Worm (Caenorhabditis elegans) whole organism, L3 larva: ENCODE results near the gene acp-1.

Experiments
- R02D3.7 ChIP-seq: fragments of 150-350 bp; optimal IDR thresholded peaks from 2 replicates; lab custom pipeline; 2014; ENCODE audit warnings: missing biosample characterization, missing genetic modification characterization
- aly-2 ChIP-seq: fragments of 150-350 bp; optimal IDR thresholded peaks from 2 replicates; lab custom pipeline; 2014; ENCODE audit warnings: missing biosample characterization, missing genetic modification characterization
- ama-1 ChIP-seq: fragments of 150-350 bp; optimal IDR thresholded peaks from 2 replicates; lab custom pipeline; 2018
- ceh-9 ChIP-seq: sonication (generic microtip); optimal IDR thresholded peaks from 2 replicates; lab custom pipeline; 2018; ENCODE audit warnings: missing biosample characterization, missing genetic modification characterization
- daf-12 ChIP-seq: fragments of 150-350 bp; optimal IDR thresholded peaks from 2 replicates; lab custom pipeline; 2014; ENCODE audit warnings: missing biosample characterization, missing genetic modification reagents, missing genetic modification characterization
- egl-5 ChIP-seq: fragments of 150-350 bp; optimal IDR thresholded peaks from 2 replicates; lab custom pipeline; 2017; ENCODE audit warnings: missing biosample characterization, missing genetic modification reagents, missing genetic modification characterization, inconsistent platforms
- elt-1 ChIP-seq: fragments of 150-350 bp; optimal IDR thresholded peaks from 2 replicates; lab custom pipeline; 2014; ENCODE audit warnings: missing biosample characterization, missing genetic modification characterization
- elt-3 ChIP-seq, 3 experiments: fragments of 150-350 bp in 1 of 3; sonication (generic microtip) in 2 of 3; optimal IDR thresholded peaks; 2 replicates in 2 of 3; 4 replicates in 1 of 3; lab custom pipeline; 2014 to 2017; ENCODE audit warnings: missing biosample characterization in 3 of 3, missing genetic modification characterization in 3 of 3
- hmg-11 ChIP-seq: sonication (generic microtip); optimal IDR thresholded peaks from 2 replicates; lab custom pipeline; 2016; ENCODE audit warnings: missing genetic modification characterization, missing compliant biosample characterization
- jun-1 ChIP-seq: fragments of 150-350 bp; optimal IDR thresholded peaks from 2 replicates; lab custom pipeline; 2014; ENCODE audit warnings: missing biosample characterization, missing genetic modification reagents, missing genetic modification characterization
- lin-15B ChIP-seq: fragments of 150-350 bp; optimal IDR thresholded peaks from 2 replicates; lab custom pipeline; 2014; ENCODE audit warnings: missing biosample characterization, missing genetic modification characterization
- lin-39 ChIP-seq: fragments of 150-350 bp; optimal IDR thresholded peaks from 2 replicates; lab custom pipeline; 2018; ENCODE audit warnings: missing biosample characterization, missing genetic modification reagents, missing genetic modification characterization
- lsy-12 ChIP-seq: sonication (generic microtip); optimal IDR thresholded peaks from 2 replicates; lab custom pipeline; 2016; ENCODE audit warnings: mild to moderate bottlenecking, missing genetic modification characterization, missing compliant biosample characterization
- mdl-1 ChIP-seq: fragments of 150-350 bp; optimal IDR thresholded peaks from 2 replicates; lab custom pipeline; 2014; ENCODE audit warnings: missing biosample characterization, missing genetic modification characterization
- nfya-1 ChIP-seq: sonication (generic microtip); optimal IDR thresholded peaks from 2 replicates; lab custom pipeline; 2017; ENCODE audit warnings: missing genetic modification characterization, mild to moderate bottlenecking, missing compliant biosample characterization, antibody characterized with exemption, moderate library complexity; ENCODE audit not compliant: insufficient read depth
- nhr-12 ChIP-seq: fragments of 150-350 bp; optimal IDR thresholded peaks from 2 replicates; lab custom pipeline; 2014; ENCODE audit warnings: missing biosample characterization, missing genetic modification characterization
- nhr-23 ChIP-seq: fragments of 150-350 bp; optimal IDR thresholded peaks from 2 replicates; lab custom pipeline; 2014; ENCODE audit warnings: missing biosample characterization, missing genetic modification reagents, missing genetic modification characterization
- nhr-237 ChIP-seq: fragments of 150-350 bp; optimal IDR thresholded peaks from 2 replicates; lab custom pipeline; 2014; ENCODE audit warnings: missing biosample characterization, missing genetic modification characterization
- nhr-25 ChIP-seq: sonication (generic microtip); optimal IDR thresholded peaks from 2 replicates; lab custom pipeline; 2017; ENCODE audit warnings: missing biosample characterization, missing genetic modification characterization
- nhr-28 ChIP-seq: fragments of 150-350 bp; optimal IDR thresholded peaks from 2 replicates; lab custom pipeline; 2014; ENCODE audit warnings: missing biosample characterization, missing genetic modification characterization
- nhr-43 ChIP-seq: sonication (generic microtip); optimal IDR thresholded peaks from 2 replicates; lab custom pipeline; 2016; ENCODE audit warnings: mild to moderate bottlenecking, missing genetic modification characterization, missing compliant biosample characterization; ENCODE audit not compliant: poor library complexity, severe bottlenecking
- nhr-77 ChIP-seq: fragments of 150-350 bp; optimal IDR thresholded peaks from 2 replicates; lab custom pipeline; 2014; ENCODE audit warnings: missing biosample characterization, missing genetic modification characterization
- pha-4 ChIP-seq: fragments of 150-350 bp; optimal IDR thresholded peaks from 2 replicates; lab custom pipeline; 2014; ENCODE audit warnings: missing biosample characterization, missing genetic modification reagents, missing genetic modification characterization
- pqm-1 ChIP-seq: fragments of 150-350 bp; optimal IDR thresholded peaks from 2 replicates; lab custom pipeline; 2017; ENCODE audit warnings: missing biosample characterization, missing genetic modification characterization, inconsistent platforms
- sea-2 ChIP-seq: fragments of 150-350 bp; sonication (generic microtip); optimal IDR thresholded peaks from 4 replicates; lab custom pipeline; 2014; ENCODE audit warnings: missing biosample characterization, missing genetic modification reagents, missing genetic modification characterization
- skn-1 ChIP-seq: fragments of 150-350 bp; optimal IDR thresholded peaks from 2 replicates; lab custom pipeline; 2014; ENCODE audit warnings: missing biosample characterization, missing genetic modification characterization
- tbx-2 ChIP-seq: sonication (generic microtip); optimal IDR thresholded peaks from 2 replicates; lab custom pipeline; 2016; ENCODE audit warnings: mild to moderate bottlenecking, missing genetic modification characterization, missing compliant biosample characterization
- zag-1 ChIP-seq: fragments of 150-350 bp; optimal IDR thresholded peaks from 2 replicates; lab custom pipeline; 2014; ENCODE audit warnings: missing biosample characterization, missing genetic modification characterization
- ztf-4 ChIP-seq: fragments of 150-350 bp; optimal IDR thresholded peaks from 2 replicates; lab custom pipeline; 2014; ENCODE audit warnings: missing biosample characterization, missing genetic modification characterization

acp-1 gene

ce11 chrX:3368659-3369058, 16.6 kb downstream of the acp-1 start, which contains the start of gene ZK563.2:
Gene ZK563.2 (plus strand): TSS chrX:3368959.
- TF ChIP-seq jun-1 (tag; lab: Kevin White, UChicago) (no peak), lin-15B (no peak), tbx-2 (tag; lab: Kevin White, UChicago) (no peak), elt-3 (tag; optimal IDR thresholded peaks at IDR 0.05; lab: Kevin White, UChicago) (no peak), hmg-11 (tag; lab: Kevin White, UChicago) (no peak), lsy-12 (no peak), nhr-25 (tag; lab: Kevin White, UChicago) (no peak), aly-2 (tag; lab: Kevin White, UChicago) (no peak), daf-12 (no peak), nhr-237 (tag; lab: Kevin White, UChicago) (no peak), nhr-12 (tag; lab: Kevin White, UChicago) (no peak), egl-5 (tag; lab: Kevin White, UChicago) (no peak), ceh-9 (no peak), pha-4 (tag; lab: Kevin White, UChicago) (no peak), ama-1 (no peak), lin-39 (tag; lab: Kevin White, UChicago) (no peak), nhr-23 (no peak)
- TF ChIP-seq, all 47 proteins: peak for 0

ce11 chrX:3366782-3367181, 18.5 kb downstream of the acp-1 start:
- TF ChIP-seq ama-1 (no peak), R02D3.7 (tag; lab: Kevin White, UChicago) (no peak), tbx-2 (tag; lab: Kevin White, UChicago) (no peak)

- TF ChIP-seq ztf-4 (tag; lab: Kevin White, UChicago): no peak
- no peak for TF ChIP-seq lin-15B
- no peak for TF ChIP-seq skn-1 (tag; lab: Kevin White, UChicago)
- TF ChIP-seq daf-12: no peak
- TF ChIP-seq aly-2 (tag; lab: Kevin White, UChicago): no peak
- TF ChIP-seq elt-3 (tag; optimal IDR thresholded peaks at IDR 0.05; lab: Kevin White, UChicago): no peak
- no peak for TF ChIP-seq sea-2
- TF ChIP-seq zag-1 (tag; lab: Kevin White, UChicago): no peak
These were observed 22.9 kb downstream of the acp-1 start, which contains the start of gene dhs-26 for ce11 chrX:3362378-3362777. Gene dhs-26 (minus strand): TSS chrX:3362493.

ce11 chrX:3351526-3351925, 33.7 kb downstream of the acp-1 start, which contains the start of gene ZK816.1:
Gene ZK816.1 (plus strand): TSS chrX:3351712.
- no peak for TF ChIP-seq nhr-77
- TF ChIP-seq, all 47 proteins: peak for 0

- TF ChIP-seq lin-15B (no peak), ceh-9 (no peak), pqm-1 (tag; lab: Kevin White, UChicago) (no peak), nfya-1 (tag; lab: Kevin White, UChicago) (no peak)
These were observed 35.0 kb downstream of the acp-1 start, which contains the start of gene nspg-4 for ce11 chrX:3350306-3350705. Gene nspg-4 (minus strand): TSS chrX:3350406.

- TF ChIP-seq nhr-23: peak; percentile 7
- TF ChIP-seq nhr-43 (tag; lab: Kevin White, UChicago): peak; percentile 24
- TF ChIP-seq skn-1 (tag; lab: Kevin White, UChicago): no peak
- peak; percentile 0 for TF ChIP-seq pha-4 (tag; lab: Kevin White, UChicago)
These were observed 37.3 kb downstream of the acp-1 start, which contains the start of gene ZK816.3 for ce11 chrX:3347904-3348441. Gene ZK816.3 (plus strand): TSS chrX:3348391.

ce11 chrX:3343620-3344197, 41.6 kb downstream of the acp-1 start:
- TF ChIP-seq nhr-28 (tag; lab: Kevin White, UChicago): no peak
- TF ChIP-seq nhr-25 (tag; lab: Kevin White, UChicago): peak; percentile 58
- no peak for TF ChIP-seq mdl-1 (tag; lab: Kevin White, UChicago)
- TF ChIP-seq egl-5 (tag; lab: Kevin White, UChicago): peak; percentile 18
- peak; percentile 69 for TF ChIP-seq elt-1 (tag; lab: Kevin White, UChicago)
- TF ChIP-seq nhr-23: peak; percentile 14
- no peak for TF ChIP-seq skn-1 (tag; lab: Kevin White, UChicago)
- TF ChIP-seq, all 47 proteins: peak for 4
